Worm (Caenorhabditis elegans) whole organism, young adult: ENCODE data around the gene spo-11.

Experiments used
- B0019.2 ChIP-seq: fragments of 200-800 bp; sonication (Bioruptor generic); conservative IDR thresholded peaks from 2 replicates; pipeline ENCODE4 v1.3.6; 2022; ENCODE audit warnings: missing genetic modification reagents, missing genetic modification characterization, missing compliant biosample characterization
- C17E4.6 ChIP-seq: fragments of 200-800 bp; sonication (Bioruptor generic); IDR thresholded peaks from 2 replicates; pipeline ENCODE4 v1.3.6; 2022; ENCODE audit warnings: missing genetic modification reagents, missing genetic modification characterization, missing compliant biosample characterization
- D2030.7 ChIP-seq: fragments of 200-800 bp; sonication (Bioruptor generic); IDR thresholded peaks from 2 replicates; pipeline ENCODE4 v1.3.6; 2022; ENCODE audit warnings: missing genetic modification reagents, missing genetic modification characterization, missing compliant biosample characterization
- F23B12.7 ChIP-seq: sonication (generic microtip); optimal IDR thresholded peaks from 2 replicates; lab custom pipeline; 2017; ENCODE audit warnings: missing genetic modification characterization, mild to moderate bottlenecking, missing compliant biosample characterization, antibody characterized with exemption, moderate library complexity; ENCODE audit not compliant: insufficient read depth
- F52B5.7 ChIP-seq: sonication (generic microtip); optimal IDR thresholded peaks from 2 replicates; lab custom pipeline; 2016; ENCODE audit warnings: mild to moderate bottlenecking, missing genetic modification characterization, missing compliant biosample characterization
- F57A8.1 ChIP-seq: fragments of 200-800 bp; sonication (Bioruptor generic); optimal IDR thresholded peaks from 2 replicates; lab custom pipeline; 2018; ENCODE audit warnings: mild to moderate bottlenecking, missing genetic modification characterization, moderate library complexity, missing compliant biosample characterization
- F57C9.4 ChIP-seq: sonication (generic microtip); optimal IDR thresholded peaks from 2 replicates; lab custom pipeline; 2017; ENCODE audit warnings: mild to moderate bottlenecking, missing genetic modification characterization, missing compliant biosample characterization
- Y67H2A.10 ChIP-seq: fragments of 200-800 bp; sonication (Bioruptor generic); conservative IDR thresholded peaks from 2 replicates; pipeline ENCODE4 v1.3.6; 2022; ENCODE audit warnings: missing genetic modification reagents, missing genetic modification characterization, missing compliant biosample characterization
- ZK185.1 ChIP-seq: sonication (generic microtip); optimal IDR thresholded peaks from 2 replicates; lab custom pipeline; 2016; ENCODE audit warnings: mild to moderate bottlenecking, missing genetic modification characterization, missing compliant biosample characterization; ENCODE audit not compliant: poor library complexity, severe bottlenecking
- akir-1 ChIP-seq: fragments of 200-800 bp; sonication (Bioruptor generic); optimal IDR thresholded peaks from 2 replicates; lab custom pipeline; 2018; ENCODE audit warnings: mild to moderate bottlenecking, missing genetic modification characterization, moderate library complexity, missing compliant biosample characterization
- ama-1 ChIP-seq, 3 experiments: fragments of 150-350 bp in 1 of 3; sonication (generic microtip) in 2 of 3; optimal IDR thresholded peaks; 2 replicates each; lab custom pipeline; 2014 to 2018; ENCODE audit warnings: missing biosample characterization in 2 of 3, missing genetic modification characterization in 2 of 3, missing genetic modification reagents in 2 of 3
- attf-6 ChIP-seq: fragments of 200-800 bp; sonication (Bioruptor generic); IDR thresholded peaks from 2 replicates; pipeline ENCODE4 v1.3.6; 2022; ENCODE audit warnings: missing genetic modification reagents, missing genetic modification characterization, missing compliant biosample characterization
- bed-2 ChIP-seq: fragments of 200-800 bp; sonication (Bioruptor generic); IDR thresholded peaks from 2 replicates; pipeline ENCODE4 v1.3.6; 2022; ENCODE audit warnings: missing genetic modification reagents, missing genetic modification characterization, missing compliant biosample characterization
- ccch-3 ChIP-seq: fragments of 200-800 bp; sonication (Bioruptor generic); optimal IDR thresholded peaks from 2 replicates; lab custom pipeline; 2018; ENCODE audit warnings: mild to moderate bottlenecking, missing genetic modification characterization, missing compliant biosample characterization
- cebp-2 ChIP-seq: fragments of 200-800 bp; sonication (Bioruptor generic); IDR thresholded peaks from 2 replicates; pipeline ENCODE4 v1.3.6; 2022; ENCODE audit warnings: missing genetic modification characterization, missing compliant biosample characterization
- ceh-100 ChIP-seq: fragments of 200-800 bp; sonication (Bioruptor generic); IDR thresholded peaks from 2 replicates; pipeline ENCODE4 v1.3.6; 2022; ENCODE audit warnings: missing genetic modification reagents, missing genetic modification characterization, missing compliant biosample characterization
- ceh-79 ChIP-seq: sonication (generic microtip); optimal IDR thresholded peaks from 2 replicates; lab custom pipeline; 2017; ENCODE audit warnings: mild to moderate bottlenecking, missing genetic modification characterization, missing compliant biosample characterization
- efl-1 ChIP-seq: fragments of 150-350 bp; optimal IDR thresholded peaks from 2 replicates; lab custom pipeline; 2014; ENCODE audit warnings: missing biosample characterization, missing genetic modification reagents, missing genetic modification characterization
- egl-18 ChIP-seq: fragments of 200-800 bp; sonication (Bioruptor generic); IDR thresholded peaks from 2 replicates; pipeline ENCODE4 v1.3.6; 2022; ENCODE audit warnings: missing genetic modification reagents, missing genetic modification characterization, missing compliant biosample characterization
- fkh-3 ChIP-seq: sonication (generic microtip); optimal IDR thresholded peaks from 2 replicates; lab custom pipeline; 2016; ENCODE audit warnings: mild to moderate bottlenecking, missing genetic modification characterization, missing compliant biosample characterization
- hmg-1.2 ChIP-seq: fragments of 200-800 bp; sonication (Bioruptor generic); IDR thresholded peaks from 2 replicates; pipeline ENCODE4 v1.3.6; 2022; ENCODE audit warnings: missing genetic modification reagents, missing genetic modification characterization, missing compliant biosample characterization
- hrde-1 ChIP-seq: sonication (generic microtip); optimal IDR thresholded peaks from 2 replicates; lab custom pipeline; 2016; ENCODE audit warnings: missing genetic modification characterization, mild to moderate bottlenecking, missing compliant biosample characterization, moderate library complexity, missing genotype, missing genetic modification reagents, borderline replicate concordance
- let-607 ChIP-seq, 2 experiments: fragments of 200-800 bp in 1 of 2; sonication (Bioruptor generic) in 1 of 2; sonication (generic microtip) in 1 of 2; optimal IDR thresholded peaks; 2 replicates each; lab custom pipeline; 2016 to 2018; ENCODE audit warnings: mild to moderate bottlenecking in 2 of 2, missing compliant biosample characterization in 2 of 2, missing genetic modification characterization in 2 of 2, moderate library complexity in 2 of 2, missing genotype in 1 of 2
- madf-6 ChIP-seq: fragments of 200-800 bp; sonication (Bioruptor generic); IDR thresholded peaks from 2 replicates; pipeline ENCODE4 v1.3.6; 2022; ENCODE audit warnings: missing genetic modification reagents, missing genetic modification characterization, missing compliant biosample characterization
- mel-28 ChIP-seq: sonication (generic microtip); optimal IDR thresholded peaks from 2 replicates; lab custom pipeline; 2016; ENCODE audit warnings: borderline replicate concordance, mild to moderate bottlenecking, missing genetic modification characterization, missing compliant biosample characterization
- mes-4 ChIP-seq: sonication (generic microtip); optimal IDR thresholded peaks from 2 replicates; lab custom pipeline; 2016; ENCODE audit warnings: missing genotype, missing genetic modification characterization, missing compliant biosample characterization
- mxl-1 ChIP-seq: sonication (generic microtip); optimal IDR thresholded peaks from 2 replicates; lab custom pipeline; 2016; ENCODE audit warnings: missing genetic modification characterization, missing compliant biosample characterization
- nfya-1 ChIP-seq: sonication (generic microtip); optimal IDR thresholded peaks from 2 replicates; lab custom pipeline; 2017; ENCODE audit warnings: antibody characterized with exemption, missing compliant biosample characterization, missing genetic modification characterization, borderline replicate concordance; ENCODE audit not compliant: insufficient read depth
- nhr-120 ChIP-seq: fragments of 200-800 bp; sonication (Bioruptor generic); IDR thresholded peaks from 2 replicates; pipeline ENCODE4 v1.3.6; 2022; ENCODE audit warnings: missing genetic modification characterization, missing compliant biosample characterization
- nhr-90 ChIP-seq: sonication (generic microtip); optimal IDR thresholded peaks from 2 replicates; lab custom pipeline; 2016; ENCODE audit warnings: missing genotype, mild to moderate bottlenecking, missing genetic modification characterization, missing compliant biosample characterization
- rec-8 ChIP-seq, 2 experiments: sonication (generic microtip); optimal IDR thresholded peaks; 2 replicates each; lab custom pipeline; 2016; ENCODE audit warnings: mild to moderate bottlenecking in 2 of 2, missing genetic modification characterization in 2 of 2, missing genetic modification reagents in 2 of 2, missing genotype in 2 of 2, missing biosample characterization in 1 of 2, missing compliant biosample characterization in 1 of 2, moderate library complexity in 1 of 2
- snpc-4 ChIP-seq, 5 experiments: fragments of 150-350 bp in 1 of 5; sonication (generic microtip) in 4 of 5; optimal IDR thresholded peaks; 2 replicates each; lab custom pipeline; 2014 to 2018; ENCODE audit warnings: missing genetic modification characterization in 5 of 5, missing biosample characterization in 3 of 5, antibody characterized with exemption in 2 of 5, mild to moderate bottlenecking in 2 of 5, missing compliant biosample characterization in 2 of 5, missing genotype in 2 of 5, moderate library complexity in 2 of 5, missing genetic modification reagents in 1 of 5
- sptf-2 ChIP-seq: fragments of 200-800 bp; sonication (Bioruptor generic); optimal IDR thresholded peaks from 2 replicates; lab custom pipeline; 2018; ENCODE audit warnings: mild to moderate bottlenecking, missing genetic modification characterization, missing compliant biosample characterization
- tbx-9 ChIP-seq: sonication (generic microtip); optimal IDR thresholded peaks from 2 replicates; lab custom pipeline; 2016; ENCODE audit warnings: borderline replicate concordance, missing genetic modification characterization, inconsistent platforms, missing compliant biosample characterization
- xnd-1 ChIP-seq: sonication (generic microtip); optimal IDR thresholded peaks from 2 replicates; lab custom pipeline; 2016; ENCODE audit warnings: missing genotype, missing genetic modification reagents, missing genetic modification characterization, missing compliant biosample characterization
- ztf-6 ChIP-seq: fragments of 200-800 bp; sonication (Bioruptor generic); IDR thresholded peaks from 2 replicates; pipeline ENCODE4 v1.3.6; 2022; ENCODE audit warnings: missing genetic modification reagents, missing genetic modification characterization, missing compliant biosample characterization

spo-11 gene

DNA sequence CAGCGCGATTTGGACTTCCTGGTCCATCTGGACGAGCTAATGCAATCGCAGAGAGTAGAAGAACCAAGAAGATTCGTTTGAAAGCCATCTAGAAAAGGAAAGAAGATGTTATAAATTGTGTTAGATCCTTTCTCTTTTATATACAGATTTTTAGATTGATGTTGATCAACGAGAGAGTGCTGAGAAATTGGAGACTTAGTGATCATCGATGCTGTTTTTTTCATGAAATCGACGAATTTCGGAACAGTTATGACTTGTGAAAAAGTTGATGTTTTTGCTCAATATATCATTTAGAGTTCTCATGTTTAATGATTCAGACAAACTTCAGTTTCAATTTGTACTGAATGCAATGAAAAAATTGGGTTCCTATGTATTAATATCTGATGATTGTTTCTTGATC is 22.1 kb downstream of the spo-11 start, which contains the start of gene srlf-17:
srlf-17 (minus strand) TSS at position 101 of the 400 bp plus-strand sequence.
- TF ChIP-seq F23B12.7 (tag; lab: Kevin White, UChicago) (no peak), mes-4 (tag; lab: Kevin White, UChicago) (no peak), mxl-1 (tag; lab: Kevin White, UChicago) (no peak), sptf-2 (GFP tag; lab: Kevin White, UChicago) (no peak), attf-6 (GFP tag; lab: Robert Waterston, UW) (no peak), ceh-100 (GFP tag; lab: Robert Waterston, UW) (no peak), ztf-6 (no peak), rec-8 (tag; optimal IDR thresholded peaks at IDR 0.05; lab: Kevin White, UChicago) (no peak), madf-6 (no peak), tbx-9 (no peak), nhr-120 (no peak), egl-18 (GFP tag; lab: Robert Waterston, UW) (no peak), hmg-1.2 (no peak), F52B5.7 (tag; lab: Kevin White, UChicago) (no peak), ccch-3 (no peak), F57C9.4 (tag; lab: Kevin White, UChicago) (no peak), efl-1 (GFP tag; lab: Kevin White, UChicago) (no peak), B0019.2 (no peak)

DNA sequence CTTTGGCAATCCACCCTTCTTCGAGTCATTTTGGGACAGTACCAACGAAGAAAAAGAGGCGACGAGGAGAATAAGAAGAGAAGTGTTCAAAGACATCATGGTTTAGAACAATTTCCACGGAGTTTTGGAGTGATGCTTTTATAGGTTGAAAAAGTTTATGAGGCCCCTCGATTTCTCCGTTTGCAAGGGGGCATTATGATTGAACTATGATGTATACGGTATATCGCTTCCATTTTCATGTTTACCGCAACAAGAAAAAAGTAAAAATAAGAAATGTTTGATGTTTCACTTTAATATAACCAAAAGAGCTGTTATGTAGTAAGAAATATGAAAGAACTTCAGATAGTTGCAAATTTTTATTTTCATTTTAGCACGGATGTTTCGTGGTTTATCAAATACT is 23.3 kb downstream of the spo-11 start, which contains the start of gene srlf-18:
srlf-18 (minus strand) TSS at position 101 of the 400 bp plus-strand sequence.
- TF ChIP-seq Y67H2A.10 (no peak), ceh-79 (no peak), fkh-3 (tag; lab: Kevin White, UChicago) (no peak), hmg-1.2 (no peak), D2030.7 (GFP tag; lab: Robert Waterston, UW) (no peak), snpc-4 (GFP tag; optimal IDR thresholded peaks at IDR 0.05; lab: Kevin White, UChicago) (no peak), snpc-4 (tag; optimal IDR thresholded peaks at IDR 0.05; lab: Kevin White, UChicago) (no peak), akir-1 (GFP tag; lab: Kevin White, UChicago) (no peak), F52B5.7 (tag; lab: Kevin White, UChicago) (no peak), bed-2 (GFP tag; lab: Robert Waterston, UW) (no peak), ZK185.1 (tag; lab: Kevin White, UChicago) (no peak), sptf-2 (GFP tag; lab: Kevin White, UChicago) (no peak), efl-1 (GFP tag; lab: Kevin White, UChicago) (no peak), mel-28 (tag; lab: Kevin White, UChicago) (no peak), F57A8.1 (GFP tag; lab: Kevin White, UChicago) (no peak), nfya-1 (tag; lab: Kevin White, UChicago) (no peak), ama-1 (optimal IDR thresholded peaks at IDR 0.05; lab: Kevin White, UChicago) (no peak), ama-1 (GFP tag; optimal IDR thresholded peaks at IDR 0.05; lab: Kevin White, UChicago) (no peak), xnd-1 (no peak), hrde-1 (tag; lab: Kevin White, UChicago) (no peak), nhr-90 (tag; lab: Kevin White, UChicago) (no peak)

DNA sequence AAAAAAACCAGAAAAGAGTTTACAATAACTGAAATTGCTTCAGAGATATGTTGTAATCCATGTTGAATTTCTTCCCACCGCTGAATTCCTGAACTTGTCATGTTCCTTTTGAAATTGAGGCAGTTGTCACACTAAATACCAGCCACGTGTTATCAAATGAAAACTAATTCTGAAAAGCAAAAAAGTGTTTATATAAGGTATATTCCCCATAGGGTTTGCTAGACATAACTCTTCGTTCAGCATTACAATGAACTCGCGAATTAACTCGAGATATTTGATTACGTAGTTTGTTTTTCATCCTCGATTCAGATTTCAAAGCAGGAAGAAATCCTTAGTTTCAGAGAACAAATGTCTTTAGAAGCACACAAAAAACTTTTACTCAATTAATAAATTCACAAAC is 24.4 kb downstream of the spo-11 start, which contains the start of gene str-3:
str-3 (minus strand) TSS at position 101 of the 400 bp plus-strand sequence.
- TF ChIP-seq let-607 (tag; optimal IDR thresholded peaks at IDR 0.05; lab: Kevin White, UChicago) (no peak), C17E4.6 (GFP tag; lab: Robert Waterston, UW) (no peak), mel-28 (tag; lab: Kevin White, UChicago) (no peak), cebp-2 (GFP tag; lab: Robert Waterston, UW) (no peak)
